Fruit fly (Drosophila melanogaster) whole organism, embryonic: Measurements from ENCODE around the gene Pfas.

Experiments used
- Aef1 ChIP-seq: fragments of 200-800 bp; sonication (Bioruptor generic); IDR thresholded peaks from 3 replicates; pipeline ENCODE4 v1.3.6; 2022; ENCODE audit warnings: missing biosample characterization, missing genetic modification characterization
- Atf6 ChIP-seq: fragments of 200-800 bp; sonication (Bioruptor generic); IDR thresholded peaks from 2 replicates; pipeline ENCODE4 v1.3.6; 2022; ENCODE audit warnings: missing biosample characterization, missing genetic modification characterization
- Awh ChIP-seq: fragments of 200-800 bp; sonication (Bioruptor generic); IDR thresholded peaks from 2 replicates; pipeline ENCODE4, ENCODE4 v1.3.6; 2022; ENCODE audit warnings: missing biosample characterization, missing genetic modification characterization
- CG10209 ChIP-seq: fragments of 200-800 bp; sonication (Bioruptor generic); optimal IDR thresholded peaks from 3 replicates; lab custom pipeline; 2017; ENCODE audit warnings: missing biosample characterization, mild to moderate bottlenecking, missing genetic modification characterization, missing genetic modification reagents
- CG10321 ChIP-seq: fragments of 200-800 bp; sonication (Bioruptor generic); IDR thresholded peaks from 2 replicates; pipeline ENCODE4 v1.3.6; 2022; ENCODE audit warnings: missing biosample characterization, missing genetic modification characterization
- CG10979 ChIP-seq: fragments of 200-800 bp; sonication (Bioruptor generic); optimal IDR thresholded peaks from 2 replicates; lab custom pipeline; 2018; ENCODE audit warnings: missing biosample characterization, mild to moderate bottlenecking, missing genetic modification characterization, moderate library complexity
- CG14965 ChIP-seq: fragments of 200-800 bp; sonication (Bioruptor generic); optimal IDR thresholded peaks from 2 replicates; lab custom pipeline; 2016; ENCODE audit warnings: missing biosample characterization, missing genetic modification characterization, borderline replicate concordance
- CG1529 ChIP-seq: fragments of 200-800 bp; sonication (Bioruptor generic); optimal IDR thresholded peaks from 3 replicates; lab custom pipeline; 2018; ENCODE audit warnings: missing biosample characterization, missing genetic modification characterization
- CG17361 ChIP-seq: fragments of 200-800 bp; sonication (Bioruptor generic); IDR thresholded peaks from 3 replicates; pipeline ENCODE4 v1.3.6; 2022; ENCODE audit warnings: missing biosample characterization, missing genetic modification characterization
- CG17802 ChIP-seq: fragments of 200-800 bp; sonication (Bioruptor generic); optimal IDR thresholded peaks from 2 replicates; lab custom pipeline; 2018; ENCODE audit warnings: missing biosample characterization, mild to moderate bottlenecking, missing genetic modification characterization, moderate library complexity
- CG18476 ChIP-seq: fragments of 200-800 bp; sonication (Bioruptor generic); optimal IDR thresholded peaks from 2 replicates; lab custom pipeline; 2016; ENCODE audit warnings: missing biosample characterization, mild to moderate bottlenecking, missing genetic modification characterization
- CG2712 ChIP-seq: fragments of 200-800 bp; optimal IDR thresholded peaks from 3 replicates; lab custom pipeline; 2019; ENCODE audit warnings: missing biosample characterization, mild to moderate bottlenecking, missing genetic modification characterization, moderate library complexity
- CG31441 ChIP-seq: fragments of 200-800 bp; sonication (Bioruptor generic); IDR thresholded peaks from 2 replicates; pipeline ENCODE4 v1.3.6; 2022; ENCODE audit warnings: missing biosample characterization, missing genetic modification characterization
- CG6683 ChIP-seq: fragments of 200-800 bp; sonication (Bioruptor generic); optimal IDR thresholded peaks from 2 replicates; lab custom pipeline; 2017; ENCODE audit warnings: missing biosample characterization, mild to moderate bottlenecking, missing genetic modification characterization, missing genetic modification reagents
- CG6765 ChIP-seq: fragments of 200-800 bp; sonication (Bioruptor generic); optimal IDR thresholded peaks from 3 replicates; lab custom pipeline; 2017; ENCODE audit warnings: missing biosample characterization, mild to moderate bottlenecking, missing genetic modification characterization
- CG7839 ChIP-seq: fragments of 200-800 bp; sonication (Bioruptor generic); optimal IDR thresholded peaks from 3 replicates; lab custom pipeline; 2018; ENCODE audit warnings: missing biosample characterization, mild to moderate bottlenecking, missing genetic modification characterization, moderate library complexity
- CG7987 ChIP-seq: fragments of 200-800 bp; sonication (Bioruptor generic); optimal IDR thresholded peaks from 2 replicates; lab custom pipeline; 2018; ENCODE audit warnings: missing biosample characterization, mild to moderate bottlenecking, missing genetic modification characterization, moderate library complexity
- CG9932 ChIP-seq: fragments of 200-800 bp; sonication (Bioruptor generic); IDR thresholded peaks from 2 replicates; pipeline ENCODE4 v1.3.6; 2022; ENCODE audit warnings: missing biosample characterization, missing genetic modification characterization
- CTCF ChIP-seq: fragments of 200-800 bp; sonication (Bioruptor generic); optimal IDR thresholded peaks from 2 replicates; lab custom pipeline; 2017; ENCODE audit warnings: missing biosample characterization, mild to moderate bottlenecking, missing genetic modification characterization, moderate library complexity
- CrebB ChIP-seq: fragments of 200-800 bp; sonication (Bioruptor generic); optimal IDR thresholded peaks from 3 replicates; lab custom pipeline; 2018; ENCODE audit warnings: missing biosample characterization, mild to moderate bottlenecking, missing genetic modification characterization
- Dll ChIP-seq: fragments of 200-800 bp; sonication (Bioruptor generic); IDR thresholded peaks from 4 replicates; pipeline ENCODE4 v1.3.6; 2022; ENCODE audit warnings: missing biosample characterization, missing genetic modification characterization; ENCODE audit not compliant: partially characterized antibody
- Dp ChIP-seq: fragments of 200-800 bp; sonication (Bioruptor generic); optimal IDR thresholded peaks from 2 replicates; lab custom pipeline; 2018; ENCODE audit warnings: missing biosample characterization, mild to moderate bottlenecking, missing genetic modification characterization, moderate library complexity
- HLH3B ChIP-seq: fragments of 200-800 bp; sonication (Bioruptor generic); IDR thresholded peaks from 2 replicates; pipeline ENCODE4 v1.3.6; 2022; ENCODE audit warnings: missing biosample characterization, missing genetic modification characterization
- Hr3 ChIP-seq: fragments of 200-800 bp; sonication (Bioruptor generic); optimal IDR thresholded peaks from 3 replicates; lab custom pipeline; 2016; ENCODE audit warnings: missing biosample characterization, missing genetic modification characterization
- MESR4 ChIP-seq: fragments of 200-800 bp; sonication (Bioruptor generic); optimal IDR thresholded peaks from 2 replicates; lab custom pipeline; 2018; ENCODE audit warnings: missing biosample characterization, mild to moderate bottlenecking, missing genetic modification characterization, moderate library complexity
- Mad ChIP-seq: fragments of 200-800 bp; sonication (Bioruptor generic); optimal IDR thresholded peaks from 2 replicates; lab custom pipeline; 2016; ENCODE audit warnings: missing biosample characterization, missing genetic modification characterization
- Med ChIP-seq: fragments of 200-800 bp; sonication (Bioruptor generic); peaks from one replicate; lab custom pipeline; 2016; ENCODE audit warnings: missing biosample characterization, missing genetic modification characterization, mild to moderate bottlenecking, inconsistent platforms, moderate library complexity
- Neu2 ChIP-seq: fragments of 200-800 bp; sonication (Bioruptor generic); optimal IDR thresholded peaks from 3 replicates; lab custom pipeline; 2016; ENCODE audit warnings: missing biosample characterization, missing genetic modification characterization, borderline replicate concordance
- Opbp ChIP-seq: fragments of 200-800 bp; sonication (Bioruptor generic); IDR thresholded peaks from 3 replicates; pipeline ENCODE4 v1.3.6; 2022; ENCODE audit warnings: missing biosample characterization, missing genetic modification characterization; ENCODE audit not compliant: partially characterized antibody
- Ptx1 ChIP-seq: fragments of 200-800 bp; sonication (Bioruptor generic); IDR thresholded peaks from 2 replicates; pipeline ENCODE4 v1.3.6; 2022; ENCODE audit warnings: missing biosample characterization, missing genetic modification characterization
- Rfx ChIP-seq: fragments of 200-800 bp; sonication (Bioruptor generic); IDR thresholded peaks from 2 replicates; pipeline ENCODE4 v1.3.6; 2022; ENCODE audit warnings: missing biosample characterization, missing genetic modification characterization
- Tbp ChIP-seq: fragments of >200 bp; optimal IDR thresholded peaks from 2 replicates; lab custom pipeline; 2018; ENCODE audit warnings: missing biosample characterization, missing genetic modification characterization
- bbx ChIP-seq: fragments of 200-800 bp; sonication (Bioruptor generic); IDR thresholded peaks from 2 replicates; pipeline ENCODE4 v1.3.6; 2022; ENCODE audit warnings: missing biosample characterization, missing genetic modification characterization; ENCODE audit not compliant: partially characterized antibody
- dati ChIP-seq: fragments of 200-800 bp; sonication (Bioruptor generic); IDR thresholded peaks from 2 replicates; pipeline ENCODE4 v1.3.6; 2022; ENCODE audit warnings: missing biosample characterization, missing genetic modification characterization
- dimm ChIP-seq: fragments of 200-800 bp; sonication (Bioruptor generic); IDR thresholded peaks from 2 replicates; pipeline ENCODE4 v1.3.6; 2022; ENCODE audit warnings: missing biosample characterization, missing genetic modification characterization
- fd102C ChIP-seq: fragments of 200-800 bp; sonication (Bioruptor generic); optimal IDR thresholded peaks from 2 replicates; lab custom pipeline; 2018; ENCODE audit warnings: missing biosample characterization, mild to moderate bottlenecking, missing genetic modification characterization, moderate library complexity
- gt ChIP-seq: fragments of 200-800 bp; sonication (Bioruptor generic); IDR thresholded peaks from 2 replicates; pipeline ENCODE4 v1.3.6; 2022; ENCODE audit warnings: missing biosample characterization, missing genetic modification characterization
- nerfin-2 ChIP-seq: fragments of 200-800 bp; sonication (Bioruptor generic); IDR thresholded peaks from 2 replicates; pipeline ENCODE4 v1.3.6; 2022; ENCODE audit warnings: missing biosample characterization, missing genetic modification characterization; ENCODE audit not compliant: partially characterized antibody
- pb ChIP-seq: fragments of 200-800 bp; sonication (Bioruptor generic); optimal IDR thresholded peaks from 3 replicates; lab custom pipeline; 2016; ENCODE audit warnings: missing biosample characterization, missing genetic modification characterization
- phol ChIP-seq: fragments of 200-800 bp; sonication (Bioruptor generic); optimal IDR thresholded peaks from 3 replicates; lab custom pipeline; 2018; ENCODE audit warnings: missing biosample characterization, mild to moderate bottlenecking, missing genetic modification characterization, moderate library complexity
- row ChIP-seq: fragments of 200-800 bp; sonication (Bioruptor generic); IDR thresholded peaks from 3 replicates; pipeline ENCODE4 v1.3.6; 2022; ENCODE audit warnings: missing biosample characterization, missing genetic modification characterization
- shn ChIP-seq: fragments of 200-800 bp; sonication (Bioruptor generic); optimal IDR thresholded peaks from 3 replicates; lab custom pipeline; 2016; ENCODE audit warnings: missing biosample characterization, missing genetic modification characterization
- sna ChIP-seq: fragments of 200-800 bp; sonication (Bioruptor generic); IDR thresholded peaks from 2 replicates; pipeline ENCODE4 v1.3.6; 2022; ENCODE audit warnings: missing biosample characterization, missing genetic modification characterization; ENCODE audit not compliant: partially characterized antibody
- sob ChIP-seq: fragments of 200-800 bp; sonication (Bioruptor generic); IDR thresholded peaks from 2 replicates; pipeline ENCODE4 v1.3.6; 2022; ENCODE audit warnings: missing biosample characterization, missing genetic modification characterization
- stc ChIP-seq: fragments of 200-800 bp; sonication (Bioruptor generic); IDR thresholded peaks from 2 replicates; pipeline ENCODE4 v1.3.6; 2022; ENCODE audit warnings: missing biosample characterization, missing genetic modification characterization
- stwl ChIP-seq: fragments of 200-800 bp; sonication (Bioruptor generic); optimal IDR thresholded peaks from 3 replicates; lab custom pipeline; 2018; ENCODE audit warnings: missing biosample characterization, mild to moderate bottlenecking, missing genetic modification characterization, moderate library complexity
- tna ChIP-seq: fragments of 200-800 bp; sonication (Bioruptor generic); IDR thresholded peaks from 2 replicates; pipeline ENCODE4 v1.3.6; 2022; ENCODE audit warnings: missing biosample characterization, missing genetic modification characterization; ENCODE audit not compliant: partially characterized antibody
- ttk ChIP-seq: fragments of 200-800 bp; sonication (Bioruptor generic); IDR thresholded peaks from 2 replicates; pipeline ENCODE4 v2.1.2; 2022; ENCODE audit warnings: missing biosample characterization, missing genetic modification characterization
- vfl ChIP-seq: fragments of 200-800 bp; sonication (Bioruptor generic); optimal IDR thresholded peaks from 2 replicates; lab custom pipeline; 2016; ENCODE audit warnings: missing biosample characterization, missing genetic modification characterization
- vnd ChIP-seq: fragments of 200-800 bp; sonication (Bioruptor generic); IDR thresholded peaks from 3 replicates; pipeline ENCODE4 v1.3.6; 2022; ENCODE audit warnings: missing biosample characterization, missing genetic modification characterization; ENCODE audit not compliant: partially characterized antibody
- zen2 ChIP-seq: fragments of 200-800 bp; sonication (Bioruptor generic); IDR thresholded peaks from 3 replicates; pipeline ENCODE4 v1.3.6; 2022; ENCODE audit warnings: missing biosample characterization, missing genetic modification characterization; ENCODE audit not compliant: partially characterized antibody
- zfh2 ChIP-seq: fragments of 200-800 bp; sonication (Bioruptor generic); optimal IDR thresholded peaks from 2 replicates; lab custom pipeline; 2016; ENCODE audit warnings: missing biosample characterization, missing genetic modification characterization

The Pfas gene

DNA sequence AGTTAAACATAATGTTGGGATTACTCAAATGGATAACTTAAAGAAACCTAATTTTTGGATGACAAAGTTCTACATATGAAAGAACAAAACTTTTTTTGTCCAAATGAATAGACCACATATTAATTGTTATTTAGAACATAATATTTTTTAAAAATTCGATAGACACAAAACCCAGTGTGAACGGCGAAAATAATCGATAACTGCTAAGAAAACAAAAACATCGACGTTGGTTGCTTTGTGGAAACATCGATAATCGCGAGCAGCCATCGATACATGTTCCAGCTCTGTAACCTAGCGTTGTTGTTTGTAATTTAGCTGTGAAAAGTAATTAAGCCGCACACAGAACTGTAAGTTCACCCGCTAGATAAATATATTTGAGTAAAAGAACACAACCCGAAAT is 4.7 kb upstream of the Pfas start, which contains the start of gene CG9135 (continued):
- TF ChIP-seq fd102C (no peak), Ptx1 (GFP tag; lab: Robert Waterston, UW) (no peak), CG9932 (GFP tag; lab: Robert Waterston, UW) (peak; percentile 59; the same call in 1 of the 2 replicates), CG10209 (no peak), tna (GFP tag; lab: Robert Waterston, UW) (peak; percentile 99), CG18476 (GFP tag; lab: Kevin White, UChicago) (no peak), CG2712 (peak; percentile 36), CG1529 (GFP tag; lab: Kevin White, UChicago) (no peak), MESR4 (GFP tag; lab: Kevin White, UChicago) (peak; percentile 32), Dll (GFP tag; lab: Robert Waterston, UW) (peak; percentile 96), ttk (GFP tag; lab: Robert Waterston, UW) (no peak), CG17361 (GFP tag; lab: Robert Waterston, UW) (no peak), CG7987 (GFP tag; lab: Kevin White, UChicago) (no peak), phol (peak; percentile 41), Atf6 (GFP tag; lab: Robert Waterston, UW) (no peak), Med (GFP tag; lab: Kevin White, UChicago) (peak; percentile 23), dimm (GFP tag; lab: Robert Waterston, UW) (no peak), stc (no peak), CG10979 (tag; lab: Kevin White, UChicago) (no peak), CG7839 (no peak), row (GFP tag; lab: Robert Waterston, UW) (peak; percentile 59), CG14965 (GFP tag; lab: Kevin White, UChicago) (no peak), Neu2 (no peak), zen2 (GFP tag; lab: Robert Waterston, UW) (peak; percentile 99), stwl (tag; lab: Kevin White, UChicago) (peak; percentile 78), CG6765 (GFP tag; lab: Kevin White, UChicago) (no peak), CG17802 (peak; percentile 83), Mad (GFP tag; lab: Kevin White, UChicago) (no peak), bbx (GFP tag; lab: Robert Waterston, UW) (peak; percentile 100), Aef1 (GFP tag; lab: Robert Waterston, UW) (no peak), zfh2 (GFP tag; lab: Kevin White, UChicago) (no peak), CG31441 (GFP tag; lab: Robert Waterston, UW) (no peak), Rfx (GFP tag; lab: Robert Waterston, UW) (peak; percentile 62), pb (GFP tag; lab: Kevin White, UChicago) (no peak), nerfin-2 (GFP tag; lab: Robert Waterston, UW) (peak; percentile 99), CG6683 (GFP tag; lab: Kevin White, UChicago) (no peak), vfl (no peak), Dp (GFP tag; lab: Kevin White, UChicago) (peak; percentile 70), sob (peak; percentile 50; the same call in 1 of the 2 replicates), HLH3B (GFP tag; lab: Robert Waterston, UW) (no peak), Opbp (GFP tag; lab: Robert Waterston, UW) (peak; percentile 99), Hr3 (GFP tag; lab: Kevin White, UChicago) (no peak), sna (GFP tag; lab: Robert Waterston, UW) (peak; percentile 98), gt (no peak), CG10321 (GFP tag; lab: Robert Waterston, UW) (no peak), vnd (GFP tag; lab: Robert Waterston, UW) (peak; percentile 99), Tbp (no peak), dati (GFP tag; lab: Robert Waterston, UW) (no peak), CrebB (no peak), shn (GFP tag; lab: Kevin White, UChicago) (no peak), CTCF (GFP tag; lab: Kevin White, UChicago) (peak; percentile 2), Awh (no peak)
